Worm (Caenorhabditis elegans) whole organism, L4 larva: ENCODE results near the gene B0464.6.
A peak's percentile ranks its signal among the peaks of the same experiment; 100 is the strongest.

ENCODE experiments used
- T20F7.1 ChIP-seq: fragments of 200-800 bp; sonication (Bioruptor generic); optimal IDR thresholded peaks from 2 replicates; lab custom pipeline; 2018; ENCODE audit warnings: mild to moderate bottlenecking, missing genetic modification characterization, missing compliant biosample characterization
- Y48G9A.11 ChIP-seq: fragments of 200-800 bp; sonication (Bioruptor generic); IDR thresholded peaks from 2 replicates; pipeline ENCODE4 v1.3.6; 2022; ENCODE audit warnings: missing genetic modification reagents, missing genetic modification characterization, missing compliant biosample characterization
- Y5F2A.4 ChIP-seq: fragments of 200-800 bp; sonication (Bioruptor generic); optimal IDR thresholded peaks from 2 replicates; lab custom pipeline; 2018; ENCODE audit warnings: mild to moderate bottlenecking, missing genetic modification characterization, missing compliant biosample characterization
- Y75B8A.6 ChIP-seq: fragments of 200-800 bp; sonication (Bioruptor generic); IDR thresholded peaks from 2 replicates; pipeline ENCODE4 v1.3.6; 2022; ENCODE audit warnings: missing genetic modification reagents, missing genetic modification characterization, missing compliant biosample characterization
- ZK546.5 ChIP-seq, 2 experiments: sonication (generic microtip); optimal IDR thresholded peaks; 2 replicates each; lab custom pipeline; 2017; ENCODE audit warnings: missing biosample characterization in 2 of 2, missing genetic modification characterization in 2 of 2
- aly-2 ChIP-seq: sonication (generic microtip); optimal IDR thresholded peaks from 2 replicates; lab custom pipeline; 2018; ENCODE audit warnings: missing biosample characterization, missing genetic modification characterization
- arid-1 ChIP-seq: fragments of 200-800 bp; sonication (Bioruptor generic); conservative IDR thresholded peaks from 2 replicates; pipeline ENCODE4 v1.3.6; 2022; ENCODE audit warnings: missing genetic modification reagents, missing genetic modification characterization, missing compliant biosample characterization
- ceh-20 ChIP-seq: fragments of 200-800 bp; sonication (Bioruptor generic); IDR thresholded peaks from 2 replicates; pipeline ENCODE4 v1.3.6; 2022; ENCODE audit warnings: missing genetic modification reagents, missing genetic modification characterization, missing compliant biosample characterization
- ceh-28 ChIP-seq: fragments of 150-350 bp; optimal IDR thresholded peaks from 2 replicates; lab custom pipeline; 2014; ENCODE audit warnings: missing biosample characterization, missing genetic modification reagents, missing genetic modification characterization
- ceh-32 ChIP-seq: sonication (generic microtip); optimal IDR thresholded peaks from 2 replicates; lab custom pipeline; 2016; ENCODE audit warnings: mild to moderate bottlenecking, missing genetic modification characterization, missing compliant biosample characterization; ENCODE audit not compliant: poor library complexity
- ceh-44 ChIP-seq: fragments of 200-800 bp; sonication (Bioruptor generic); IDR thresholded peaks from 2 replicates; pipeline ENCODE4 v1.3.6; 2022; ENCODE audit warnings: missing genetic modification reagents, missing genetic modification characterization, missing compliant biosample characterization
- ceh-82 ChIP-seq: sonication (generic microtip); optimal IDR thresholded peaks from 2 replicates; lab custom pipeline; 2017; ENCODE audit warnings: missing biosample characterization, missing genetic modification characterization
- cey-2 ChIP-seq: sonication (generic microtip); optimal IDR thresholded peaks from 3 replicates; lab custom pipeline; 2017; ENCODE audit warnings: missing genetic modification characterization, mild to moderate bottlenecking, missing compliant biosample characterization, antibody characterized with exemption, borderline replicate concordance; ENCODE audit not compliant: insufficient read depth
- ctbp-1 ChIP-seq: fragments of 200-800 bp; sonication (Bioruptor generic); IDR thresholded peaks from 2 replicates; pipeline ENCODE4 v1.3.6; 2022; ENCODE audit warnings: missing genetic modification reagents, missing genetic modification characterization, missing compliant biosample characterization
- daf-19 ChIP-seq: fragments of 200-800 bp; sonication (Bioruptor generic); conservative IDR thresholded peaks from 2 replicates; pipeline ENCODE4 v1.3.6; 2022; ENCODE audit warnings: missing genetic modification characterization, missing compliant biosample characterization
- dpl-1 ChIP-seq: fragments of 150-350 bp; optimal IDR thresholded peaks from 2 replicates; lab custom pipeline; 2014; ENCODE audit warnings: missing biosample characterization, missing genetic modification reagents, missing genetic modification characterization
- duxl-1 ChIP-seq: sonication (generic microtip); optimal IDR thresholded peaks from 2 replicates; lab custom pipeline; 2016; ENCODE audit warnings: mild to moderate bottlenecking, missing genetic modification characterization, moderate library complexity, missing compliant biosample characterization; ENCODE audit not compliant: poor library complexity
- dve-1 ChIP-seq: sonication (generic microtip); optimal IDR thresholded peaks from 2 replicates; lab custom pipeline; 2017; ENCODE audit warnings: antibody characterized with exemption, mild to moderate bottlenecking, missing genetic modification characterization, missing compliant biosample characterization; ENCODE audit not compliant: insufficient read depth
- hlh-30 ChIP-seq: sonication (generic microtip); optimal IDR thresholded peaks from 2 replicates; lab custom pipeline; 2017; ENCODE audit warnings: antibody characterized with exemption, mild to moderate bottlenecking, missing genetic modification characterization, missing compliant biosample characterization; ENCODE audit not compliant: insufficient read depth
- lin-15B ChIP-seq: fragments of 150-350 bp; sonication (generic microtip); optimal IDR thresholded peaks from 3 replicates; lab custom pipeline; 2014; ENCODE audit warnings: missing biosample characterization, missing genetic modification characterization
- lin-38 ChIP-seq: fragments of 200-800 bp; sonication (Bioruptor generic); IDR thresholded peaks from 2 replicates; pipeline ENCODE4 v1.3.6; 2022; ENCODE audit warnings: missing genetic modification reagents, missing genetic modification characterization, missing compliant biosample characterization
- lin-39 ChIP-seq: fragments of 150-350 bp; optimal IDR thresholded peaks from 2 replicates; lab custom pipeline; 2014; ENCODE audit warnings: missing biosample characterization, missing genetic modification reagents, missing genetic modification characterization
- lsy-2 ChIP-seq, 2 experiments: fragments of 150-350 bp in 1 of 2; sonication (generic microtip) in 1 of 2; optimal IDR thresholded peaks; 2 replicates each; lab custom pipeline; 2014 to 2017; ENCODE audit warnings: missing biosample characterization in 2 of 2, missing genetic modification characterization in 2 of 2
- mdl-1 ChIP-seq, 2 experiments: fragments of 150-350 bp in 1 of 2; sonication (generic microtip) in 1 of 2; optimal IDR thresholded peaks; 2 replicates each; lab custom pipeline; 2014 to 2017; ENCODE audit warnings: missing biosample characterization in 2 of 2, missing genetic modification characterization in 2 of 2
- mep-1 ChIP-seq: fragments of 150-350 bp; sonication (generic microtip); optimal IDR thresholded peaks from 3 replicates; lab custom pipeline; 2014; ENCODE audit warnings: missing biosample characterization, missing genetic modification characterization
- mxl-3 ChIP-seq: fragments of 200-800 bp; sonication (Bioruptor generic); optimal IDR thresholded peaks from 2 replicates; lab custom pipeline; 2018; ENCODE audit warnings: mild to moderate bottlenecking, missing genetic modification characterization, missing compliant biosample characterization
- nhr-11 ChIP-seq: fragments of 150-350 bp; optimal IDR thresholded peaks from 2 replicates; lab custom pipeline; 2014; ENCODE audit warnings: missing biosample characterization, missing genetic modification characterization
- nhr-111 ChIP-seq: fragments of 200-800 bp; sonication (Bioruptor generic); optimal IDR thresholded peaks from 2 replicates; lab custom pipeline; 2018; ENCODE audit warnings: mild to moderate bottlenecking, missing genetic modification characterization, missing compliant biosample characterization
- nhr-28 ChIP-seq: fragments of 150-350 bp; optimal IDR thresholded peaks from 2 replicates; lab custom pipeline; 2014; ENCODE audit warnings: missing biosample characterization, missing genetic modification characterization
- nhr-6 ChIP-seq: fragments of 150-350 bp; optimal IDR thresholded peaks from 2 replicates; lab custom pipeline; 2014; ENCODE audit warnings: missing biosample characterization, missing genetic modification characterization
- pha-4 ChIP-seq, 2 experiments: fragments of 150-350 bp in 1 of 2; fragments of 200-800 bp in 1 of 2; sonication (Bioruptor generic) in 1 of 2; IDR thresholded peaks in 1 of 2; optimal IDR thresholded peaks in 1 of 2; 2 replicates each; pipeline versions ENCODE4 v1.3.6 to Lab custom; 2014 to 2022; ENCODE audit warnings: missing genetic modification characterization in 2 of 2, missing genetic modification reagents in 2 of 2, missing biosample characterization in 1 of 2, missing compliant biosample characterization in 1 of 2
- php-3 ChIP-seq: fragments of 200-800 bp; sonication (Bioruptor generic); IDR thresholded peaks from 2 replicates; pipeline ENCODE4 v1.3.6; 2022; ENCODE audit warnings: missing genetic modification reagents, missing genetic modification characterization, missing compliant biosample characterization
- pqm-1 ChIP-seq: sonication (generic microtip); optimal IDR thresholded peaks from 2 replicates; lab custom pipeline; 2017; ENCODE audit warnings: missing biosample characterization, missing genetic modification characterization
- saeg-2 ChIP-seq: fragments of 200-800 bp; sonication (Bioruptor generic); IDR thresholded peaks from 2 replicates; pipeline ENCODE4 v1.3.6; 2022; ENCODE audit warnings: missing genetic modification reagents, missing genetic modification characterization, missing compliant biosample characterization
- sdz-12 ChIP-seq: fragments of 200-800 bp; sonication (Bioruptor generic); optimal IDR thresholded peaks from 2 replicates; lab custom pipeline; 2018; ENCODE audit warnings: mild to moderate bottlenecking, missing genetic modification characterization, missing compliant biosample characterization
- set-16 ChIP-seq: fragments of 200-800 bp; sonication (Bioruptor generic); IDR thresholded peaks from 2 replicates; pipeline ENCODE4 v1.3.6; 2022; ENCODE audit warnings: missing genetic modification reagents, missing genetic modification characterization, missing compliant biosample characterization
- spr-1 ChIP-seq: sonication (generic microtip); optimal IDR thresholded peaks from 2 replicates; lab custom pipeline; 2016; ENCODE audit warnings: mild to moderate bottlenecking, missing genetic modification characterization, missing compliant biosample characterization
- unc-130 ChIP-seq: sonication (generic microtip); optimal IDR thresholded peaks from 2 replicates; lab custom pipeline; 2016; ENCODE audit warnings: missing genetic modification reagents, missing genetic modification characterization, missing compliant biosample characterization
- unc-39 ChIP-seq: sonication (generic microtip); optimal IDR thresholded peaks from 2 replicates; lab custom pipeline; 2017; ENCODE audit warnings: missing biosample characterization, missing genetic modification characterization
- unc-62 ChIP-seq, 3 experiments: fragments of 150-350 bp in 1 of 3; sonication (generic microtip); optimal IDR thresholded peaks in 2 of 3; peaks in 1 of 3; 1 replicate in 1 of 3; 2 replicates in 2 of 3; lab custom pipeline; 2014 to 2017; ENCODE audit warnings: missing biosample characterization in 3 of 3, missing genetic modification characterization in 3 of 3, missing genetic modification reagents in 3 of 3, missing genotype in 1 of 3
- vab-7 ChIP-seq: fragments of 200-800 bp; sonication (Bioruptor generic); IDR thresholded peaks from 2 replicates; pipeline ENCODE4 v1.3.6; 2022; ENCODE audit warnings: missing genetic modification reagents, missing genetic modification characterization, missing compliant biosample characterization
- zag-1 ChIP-seq: fragments of 150-350 bp; optimal IDR thresholded peaks from 2 replicates; lab custom pipeline; 2014; ENCODE audit warnings: missing biosample characterization, missing genetic modification characterization
- zfp-2 ChIP-seq: sonication (generic microtip); optimal IDR thresholded peaks from 2 replicates; lab custom pipeline; 2016; ENCODE audit warnings: mild to moderate bottlenecking, missing genetic modification characterization, missing compliant biosample characterization
- zip-11 ChIP-seq: fragments of 200-800 bp; sonication (Bioruptor generic); IDR thresholded peaks from 2 replicates; pipeline ENCODE4 v1.3.6; 2022; ENCODE audit warnings: missing genetic modification characterization, missing compliant biosample characterization

Gene B0464.6

DNA sequence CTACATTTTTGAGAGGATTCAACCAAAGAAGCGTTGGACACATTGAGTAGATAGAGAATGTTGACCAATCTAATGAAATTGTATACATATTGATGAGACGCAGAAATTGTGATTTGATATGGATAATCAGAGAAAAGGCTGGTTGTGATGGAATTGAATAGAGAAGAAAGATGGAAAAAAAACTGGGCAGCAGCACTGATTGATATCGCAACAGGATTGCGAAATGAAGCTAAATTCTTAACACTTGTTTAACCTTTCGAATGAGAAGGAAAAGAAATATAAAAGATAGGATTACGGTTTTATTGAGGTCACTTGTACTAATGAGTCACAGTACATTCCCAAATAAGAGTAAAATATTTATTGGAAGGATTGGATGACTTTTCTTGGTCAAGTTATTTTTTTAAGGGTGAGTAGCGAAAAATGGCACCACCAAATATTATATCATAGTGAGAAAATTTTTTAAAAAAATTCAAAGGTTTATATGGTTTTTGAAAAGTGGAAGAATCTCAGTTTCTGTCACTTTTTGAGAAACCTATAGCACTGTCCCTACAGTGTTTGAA lies 36.5 kb upstream of the B0464.6 start (continued):
- TF ChIP-seq duxl-1 (tag; lab: Kevin White, UChicago) (no peak), zag-1 (tag; lab: Kevin White, UChicago) (no peak), T20F7.1 (GFP tag; lab: Kevin White, UChicago) (no peak), nhr-28 (tag; lab: Kevin White, UChicago) (peak; percentile 65), lsy-2 (tag; optimal IDR thresholded peaks at IDR 0.05; lab: Kevin White, UChicago) (peak in 1 of 2 experiments; percentile 31), nhr-111 (no peak), pqm-1 (tag; lab: Kevin White, UChicago) (no peak), dve-1 (tag; lab: Kevin White, UChicago) (peak; percentile 10), ceh-82 (tag; lab: Kevin White, UChicago) (no peak), aly-2 (tag; lab: Kevin White, UChicago) (no peak)

DNA sequence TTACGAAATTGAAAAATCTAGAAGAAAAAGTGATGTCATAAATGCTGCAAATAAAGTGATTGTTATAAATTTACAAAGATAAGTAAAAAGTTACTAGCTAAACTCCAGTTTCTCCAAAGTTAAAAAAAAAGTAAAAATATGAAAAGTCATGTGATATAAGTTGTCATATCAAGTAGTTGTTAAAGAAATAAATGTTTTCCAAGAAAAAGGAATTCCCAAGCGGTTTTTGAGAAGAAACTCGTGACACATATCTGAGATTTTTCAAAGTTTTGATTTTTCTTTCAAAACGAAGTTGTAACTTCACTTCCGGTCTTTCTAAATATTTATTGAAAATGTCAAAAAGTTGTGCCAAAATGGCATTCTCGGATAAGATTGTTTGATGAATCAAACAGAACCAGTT lies 35.3 kb upstream of the B0464.6 start:
- TF ChIP-seq ceh-20 (no peak), hlh-30 (tag; lab: Kevin White, UChicago) (peak; percentile 21), ceh-28 (no peak), lin-38 (no peak), unc-62 (GFP tag; optimal IDR thresholded peaks at IDR 0.05 in 1 of 2; lab: Kevin White, UChicago) (peak in 1 of 2 experiments; percentile 83), unc-62 (tag; optimal IDR thresholded peaks at IDR 0.05; lab: Kevin White, UChicago) (no peak), set-16 (GFP tag; lab: Robert Waterston, UW) (no peak), saeg-2 (GFP tag; lab: Robert Waterston, UW) (no peak), ZK546.5 (tag; optimal IDR thresholded peaks at IDR 0.05; lab: Kevin White, UChicago) (no peak), cey-2 (tag; lab: Kevin White, UChicago) (no peak), pqm-1 (tag; lab: Kevin White, UChicago) (no peak), arid-1 (GFP tag; lab: Robert Waterston, UW) (no peak), Y5F2A.4 (GFP tag; lab: Kevin White, UChicago) (no peak), ceh-82 (tag; lab: Kevin White, UChicago) (no peak), nhr-11 (tag; lab: Kevin White, UChicago) (no peak), vab-7 (GFP tag; lab: Robert Waterston, UW) (no peak), mep-1 (tag; lab: Kevin White, UChicago) (peak; percentile 42), nhr-111 (no peak), ctbp-1 (no peak), unc-39 (tag; lab: Kevin White, UChicago) (no peak), Y48G9A.11 (GFP tag; lab: Robert Waterston, UW) (no peak), pha-4 (GFP tag; IDR thresholded peaks at IDR 0.05; lab: Robert Waterston, UW) (no peak), pha-4 (tag; optimal IDR thresholded peaks at IDR 0.05; lab: Kevin White, UChicago) (no peak), Y75B8A.6 (GFP tag; lab: Robert Waterston, UW) (no peak), zip-11 (no peak), lin-15B (tag; lab: Kevin White, UChicago) (no peak), lsy-2 (tag; optimal IDR thresholded peaks at IDR 0.05; lab: Kevin White, UChicago) (peak in 1 of 2 experiments; percentile 38), dpl-1 (GFP tag; lab: Kevin White, UChicago) (no peak), mdl-1 (tag; optimal IDR thresholded peaks at IDR 0.05; lab: Kevin White, UChicago) (no peak), spr-1 (tag; lab: Kevin White, UChicago) (no peak), php-3 (GFP tag; lab: Robert Waterston, UW) (no peak)

DNA sequence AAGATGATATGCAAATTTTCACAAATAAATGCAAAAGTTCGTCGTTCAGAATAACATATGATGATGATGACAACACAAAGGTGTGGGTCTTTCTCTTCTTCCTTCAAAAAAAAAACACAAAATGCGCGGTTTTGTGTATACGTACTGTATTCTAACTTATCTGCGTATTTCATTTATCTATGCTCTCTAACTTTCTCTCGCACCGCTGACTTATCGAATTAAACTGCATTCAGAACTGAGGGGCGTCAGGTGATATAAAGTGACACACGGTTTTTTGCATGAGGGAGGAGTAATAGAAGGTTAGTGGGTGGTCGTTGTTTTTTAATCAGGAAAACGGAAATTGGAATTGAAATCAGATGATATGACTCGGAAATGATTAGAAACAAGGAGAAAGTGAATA lies 34.5 kb upstream of the B0464.6 start, which contains the start of gene sod-4:
sod-4 (minus strand) TSS at position 109 of the 400 bp plus-strand sequence.
- TF ChIP-seq nhr-28 (tag; lab: Kevin White, UChicago) (peak; percentile 56), lin-39 (no peak), unc-130 (GFP tag; lab: Kevin White, UChicago) (no peak), nhr-6 (tag; lab: Kevin White, UChicago) (no peak), pha-4 (GFP tag; IDR thresholded peaks at IDR 0.05; lab: Robert Waterston, UW) (no peak), pha-4 (tag; optimal IDR thresholded peaks at IDR 0.05; lab: Kevin White, UChicago) (no peak), ceh-44 (GFP tag; lab: Robert Waterston, UW) (no peak), ZK546.5 (tag; optimal IDR thresholded peaks at IDR 0.05; lab: Kevin White, UChicago) (no peak), spr-1 (tag; lab: Kevin White, UChicago) (no peak), ceh-82 (tag; lab: Kevin White, UChicago) (no peak), zfp-2 (tag; lab: Kevin White, UChicago) (no peak), sdz-12 (GFP tag; lab: Kevin White, UChicago) (no peak), ceh-32 (tag; lab: Kevin White, UChicago) (no peak), cey-2 (tag; lab: Kevin White, UChicago) (peak; percentile 36), ceh-28 (no peak), lsy-2 (tag; optimal IDR thresholded peaks at IDR 0.05; lab: Kevin White, UChicago) (no peak), mep-1 (tag; lab: Kevin White, UChicago) (peak; percentile 10), Y75B8A.6 (GFP tag; lab: Robert Waterston, UW) (no peak), Y5F2A.4 (GFP tag; lab: Kevin White, UChicago) (no peak), mxl-3 (GFP tag; lab: Kevin White, UChicago) (peak; percentile 27), daf-19 (GFP tag; lab: Robert Waterston, UW) (no peak)
